Fruit fly (Drosophila melanogaster): Measurements from ENCODE around the gene CG42554.
A peak's percentile ranks its signal among the peaks of the same experiment; 100 is the strongest.

DNA sequence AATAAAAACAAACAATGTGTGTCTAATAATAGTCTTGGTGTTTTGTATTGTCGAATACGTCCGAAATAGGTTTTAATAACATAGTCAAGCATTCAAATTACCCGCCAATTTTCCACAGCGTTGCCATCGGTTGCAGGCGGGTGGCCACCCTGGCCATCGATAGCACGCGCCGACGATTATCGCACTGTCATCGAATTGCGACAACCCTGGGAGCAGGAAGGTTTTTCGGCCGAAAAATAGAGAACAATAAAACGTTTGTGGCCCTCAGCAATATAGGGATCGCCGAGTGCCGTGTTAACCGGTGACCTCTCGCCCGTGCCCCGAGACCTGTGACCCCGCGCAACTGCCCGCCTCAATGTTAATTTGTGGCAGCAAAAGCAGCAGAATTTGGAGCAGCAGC is 36.2 kb downstream of the CG42554 start, which contains the start of gene Usp10:
- TF ChIP-seq pan (optimal IDR thresholded peaks at IDR 0.05), result no peak
- TF ChIP-seq dl (GFP tag; optimal IDR thresholded peaks at IDR 0.05; ENCODE audit: insufficient read depth in 1 of 2, partially characterized antibody in 2 of 2), result no peak
- no peak for TF ChIP-seq Dfd (GFP tag; optimal IDR thresholded peaks at IDR 0.05)
- TF ChIP-seq Rel (GFP tag; optimal IDR thresholded peaks at IDR 0.05), result no peak
- TF ChIP-seq Rel (tag; optimal IDR thresholded peaks at IDR 0.05), result peak; percentile 68
- TF ChIP-seq h (GFP tag; optimal IDR thresholded peaks at IDR 0.05), result no peak
- no peak for TF ChIP-seq Myc (optimal IDR thresholded peaks at IDR 0.05)
- TF ChIP-seq jim (GFP tag; optimal IDR thresholded peaks at IDR 0.05), result no peak
- no peak for TF ChIP-seq psq (GFP tag; optimal IDR thresholded peaks at IDR 0.05)
- no peak for TF ChIP-seq CG9705 (GFP tag; optimal IDR thresholded peaks at IDR 0.05)
- TF ChIP-seq OdsH (GFP tag; optimal IDR thresholded peaks at IDR 0.05), result no peak
- no peak for TF ChIP-seq Hr78 (GFP tag; optimal IDR thresholded peaks at IDR 0.05)

Data from whole organism, wandering third instar larva.